Worm (Caenorhabditis elegans) whole organism, dauer: ENCODE results near the gene str-86.

ENCODE experiments used
- unc-62 ChIP-seq: sonication (generic microtip); optimal IDR thresholded peaks from 2 replicates; lab custom pipeline; 2017; ENCODE audit warnings: missing biosample characterization, missing genetic modification reagents, missing genetic modification characterization

str-86 gene

ce11 chrV:8983604-8984003 lies at the start of gene str-86:
str-86 (minus strand) TSS chrV:8983704.
- no peak for TF ChIP-seq unc-62 (GFP tag; lab: Kevin White, UChicago)

- TF ChIP-seq unc-62 (GFP tag; lab: Kevin White, UChicago), result no peak
Observed at ce11 chrV:9033267-9033666, 49.8 kb upstream of the str-86 start, which contains the start of gene C25E10.4. C25E10.4 (plus strand) TSS chrV:9033567.

ce11 chrV:9030248-9030647 lies 46.7 kb upstream of the str-86 start, which contains the start of gene C25E10.5:
C25E10.5 (plus strand) TSS chrV:9030548.
- TF ChIP-seq unc-62 (GFP tag; lab: Kevin White, UChicago), result no peak

- TF ChIP-seq unc-62 (GFP tag; lab: Kevin White, UChicago), result no peak
Observed at ce11 chrV:9024713-9025112, 41.2 kb upstream of the str-86 start, which contains the start of gene bus-1. bus-1 (minus strand) TSS chrV:9024813.

- no peak for TF ChIP-seq unc-62 (GFP tag; lab: Kevin White, UChicago)
Observed at ce11 chrV:9022078-9022477, 38.6 kb upstream of the str-86 start, which contains the start of gene oac-41. oac-41 (minus strand) TSS chrV:9022178.

- no peak for TF ChIP-seq unc-62 (GFP tag; lab: Kevin White, UChicago)
Observed at ce11 chrV:9018871-9019270, 35.4 kb upstream of the str-86 start.

- no peak for TF ChIP-seq unc-62 (GFP tag; lab: Kevin White, UChicago)
Observed at ce11 chrV:9016479-9016878, 33.0 kb upstream of the str-86 start, which contains the start of gene oac-40. oac-40 (plus strand) TSS chrV:9016779.

ce11 chrV:9015540-9015939 lies 32.0 kb upstream of the str-86 start, which contains the start of gene srt-18:
srt-18 (minus strand) TSS chrV:9015640.
- no peak for TF ChIP-seq unc-62 (GFP tag; lab: Kevin White, UChicago)

- no peak for TF ChIP-seq unc-62 (GFP tag; lab: Kevin White, UChicago)
Observed at ce11 chrV:9013765-9014164, 30.3 kb upstream of the str-86 start, which contains the start of gene srh-201. srh-201 (minus strand) TSS chrV:9013865.

ce11 chrV:9009175-9009574 lies 25.7 kb upstream of the str-86 start, which contains the start of gene srx-2:
srx-2 (plus strand) TSS chrV:9009475.
- no peak for TF ChIP-seq unc-62 (GFP tag; lab: Kevin White, UChicago)

- TF ChIP-seq unc-62 (GFP tag; lab: Kevin White, UChicago), result no peak
Observed at ce11 chrV:9005243-9005642, 21.7 kb upstream of the str-86 start, which contains the start of gene srx-3. srx-3 (plus strand) TSS chrV:9005543.

ce11 chrV:9003291-9003690 lies 19.8 kb upstream of the str-86 start, which contains the start of gene srx-1:
srx-1 (plus strand) TSS chrV:9003672.
- TF ChIP-seq unc-62 (GFP tag; lab: Kevin White, UChicago), result no peak

ce11 chrV:9001175-9001574 lies 17.7 kb upstream of the str-86 start, which contains the start of gene F59E11.2:
F59E11.2 (plus strand) TSS chrV:9001475.
- no peak for TF ChIP-seq unc-62 (GFP tag; lab: Kevin White, UChicago)

ce11 chrV:8994801-8995200 lies 11.3 kb upstream of the str-86 start, which contains the start of gene F59E11.5:
F59E11.5 (plus strand) TSS chrV:8995101.
- TF ChIP-seq unc-62 (GFP tag; lab: Kevin White, UChicago), result no peak

ce11 chrV:8994272-8994671 lies 10.8 kb upstream of the str-86 start:
- no peak for TF ChIP-seq unc-62 (GFP tag; lab: Kevin White, UChicago)

- TF ChIP-seq unc-62 (GFP tag; lab: Kevin White, UChicago), result no peak
Observed at ce11 chrV:8991679-8992078, 8.2 kb upstream of the str-86 start, which contains the start of gene F59E11.6. F59E11.6 (plus strand) TSS chrV:8991789.

ce11 chrV:8990194-8990649 lies 6.7 kb upstream of the str-86 start, which contains the start of gene F59E11.7:
F59E11.7 (plus strand) TSS chrV:8990244.
- TF ChIP-seq unc-62 (GFP tag; lab: Kevin White, UChicago), result no peak
